Fruit fly (Drosophila melanogaster) whole organism, embryonic: Measurements from ENCODE around the gene fwd.

Experiments
- Adf1 ChIP-seq: fragments of 200-800 bp; sonication (Bioruptor generic); IDR thresholded peaks from 2 replicates; pipeline ENCODE4 v1.3.6; 2022; ENCODE audit warnings: missing biosample characterization, missing genetic modification characterization
- CG10209 ChIP-seq: fragments of 200-800 bp; sonication (Bioruptor generic); optimal IDR thresholded peaks from 3 replicates; lab custom pipeline; 2017; ENCODE audit warnings: missing biosample characterization, mild to moderate bottlenecking, missing genetic modification characterization, missing genetic modification reagents
- CG10366 ChIP-seq: fragments of 200-800 bp; sonication (Bioruptor generic); IDR thresholded peaks from 2 replicates; pipeline ENCODE4 v1.3.6; 2022; ENCODE audit warnings: missing biosample characterization, missing genetic modification characterization
- CG11093 ChIP-seq: fragments of 200-800 bp; sonication (Bioruptor generic); IDR thresholded peaks from 3 replicates; pipeline ENCODE4 v1.3.6; 2022; ENCODE audit warnings: missing biosample characterization, missing genetic modification characterization
- CG1529 ChIP-seq: fragments of 200-800 bp; sonication (Bioruptor generic); optimal IDR thresholded peaks from 3 replicates; lab custom pipeline; 2018; ENCODE audit warnings: missing biosample characterization, missing genetic modification characterization
- CG2120 ChIP-seq: fragments of 200-800 bp; sonication (Bioruptor generic); optimal IDR thresholded peaks from 3 replicates; lab custom pipeline; 2016; ENCODE audit warnings: missing biosample characterization, missing genetic modification characterization
- CG32532 ChIP-seq: fragments of 200-800 bp; sonication (Bioruptor generic); IDR thresholded peaks from 2 replicates; pipeline ENCODE4 v1.3.6; 2022; ENCODE audit warnings: missing biosample characterization, missing genetic modification characterization
- CG42726 ChIP-seq: fragments of 200-800 bp; sonication (Bioruptor generic); IDR thresholded peaks from 2 replicates; pipeline ENCODE4 v1.3.6; 2022; ENCODE audit warnings: missing biosample characterization, missing genetic modification characterization; ENCODE audit not compliant: partially characterized antibody
- CG4328 ChIP-seq: fragments of 200-800 bp; sonication (Bioruptor generic); optimal IDR thresholded peaks from 3 replicates; lab custom pipeline; 2017; ENCODE audit warnings: missing biosample characterization, missing genetic modification reagents, missing genetic modification characterization
- CG4404 ChIP-seq: fragments of 200-800 bp; sonication (Bioruptor generic); IDR thresholded peaks from 2 replicates; pipeline ENCODE4 v1.3.6; 2022; ENCODE audit warnings: missing biosample characterization, missing genetic modification characterization
- CG4707 ChIP-seq: fragments of 200-800 bp; sonication (Bioruptor generic); optimal IDR thresholded peaks from 2 replicates; lab custom pipeline; 2018; ENCODE audit warnings: missing biosample characterization, mild to moderate bottlenecking, missing genetic modification characterization, moderate library complexity
- CG4854 ChIP-seq: fragments of 200-800 bp; sonication (Bioruptor generic); optimal IDR thresholded peaks from 2 replicates; lab custom pipeline; 2016; ENCODE audit warnings: missing biosample characterization, missing genetic modification characterization, inconsistent platforms
- CG5953 ChIP-seq: fragments of 200-800 bp; sonication (Bioruptor generic); IDR thresholded peaks from 2 replicates; pipeline ENCODE4 v1.3.6; 2022; ENCODE audit warnings: missing biosample characterization, missing genetic modification characterization
- CG9215 ChIP-seq: fragments of 200-800 bp; sonication (Bioruptor generic); IDR thresholded peaks from 2 replicates; pipeline ENCODE4 v1.3.6; 2022; ENCODE audit warnings: missing biosample characterization, missing genetic modification characterization
- CG9876 ChIP-seq: fragments of 200-800 bp; sonication (Bioruptor generic); optimal IDR thresholded peaks from 2 replicates; lab custom pipeline; 2016; ENCODE audit warnings: missing biosample characterization, missing genetic modification characterization
- CHES-1-like ChIP-seq: fragments of 200-800 bp; sonication (Bioruptor generic); optimal IDR thresholded peaks from 2 replicates; lab custom pipeline; 2016; ENCODE audit warnings: missing biosample characterization, missing genetic modification characterization
- E2f2 ChIP-seq: fragments of 200-800 bp; sonication (Bioruptor generic); IDR thresholded peaks from 2 replicates; pipeline ENCODE4 v1.3.6; 2022; ENCODE audit warnings: missing biosample characterization, missing genetic modification characterization
- Fer2 ChIP-seq: fragments of 200-800 bp; sonication (Bioruptor generic); optimal IDR thresholded peaks from 2 replicates; lab custom pipeline; 2018; ENCODE audit warnings: missing biosample characterization, mild to moderate bottlenecking, missing genetic modification characterization, moderate library complexity
- HmgD ChIP-seq: fragments of 200-800 bp; sonication (Bioruptor generic); optimal IDR thresholded peaks from 3 replicates; lab custom pipeline; 2016; ENCODE audit warnings: missing biosample characterization, missing genetic modification characterization
- HmgZ ChIP-seq: fragments of 200-800 bp; sonication (Bioruptor generic); optimal IDR thresholded peaks from 2 replicates; lab custom pipeline; 2018; ENCODE audit warnings: missing biosample characterization, mild to moderate bottlenecking, missing genetic modification characterization
- Lhr ChIP-seq: fragments of 200-800 bp; sonication (Bioruptor generic); optimal IDR thresholded peaks from 3 replicates; lab custom pipeline; 2017; ENCODE audit warnings: mild to moderate bottlenecking, missing biosample characterization, missing genetic modification reagents, missing genetic modification characterization
- MBD-R2 ChIP-seq: fragments of 200-800 bp; sonication (Bioruptor generic); IDR thresholded peaks from 2 replicates; pipeline ENCODE4 v1.3.6; 2022; ENCODE audit warnings: missing biosample characterization, missing genetic modification characterization
- NC2α ChIP-seq: fragments of 200-800 bp; sonication (Bioruptor generic); optimal IDR thresholded peaks from 2 replicates; lab custom pipeline; 2016; ENCODE audit warnings: missing biosample characterization, missing genetic modification characterization
- Nf-YA ChIP-seq: fragments of 200-800 bp; sonication (Bioruptor generic); IDR thresholded peaks from 2 replicates; pipeline ENCODE4 v1.3.6; 2022; ENCODE audit warnings: missing biosample characterization, missing genetic modification characterization
- Ptx1 ChIP-seq: fragments of 200-800 bp; sonication (Bioruptor generic); IDR thresholded peaks from 2 replicates; pipeline ENCODE4 v1.3.6; 2022; ENCODE audit warnings: missing biosample characterization, missing genetic modification characterization
- Side ChIP-seq: fragments of 200-800 bp; sonication (Bioruptor generic); optimal IDR thresholded peaks from 2 replicates; lab custom pipeline; 2016; ENCODE audit warnings: missing biosample characterization, missing genetic modification characterization
- Sin3A ChIP-seq: fragments of >200 bp; optimal IDR thresholded peaks from 2 replicates; lab custom pipeline; 2018
- Vsx1 ChIP-seq: fragments of 200-800 bp; sonication (Bioruptor generic); optimal IDR thresholded peaks from 2 replicates; lab custom pipeline; 2017; ENCODE audit warnings: missing biosample characterization, mild to moderate bottlenecking, missing genetic modification characterization, missing genetic modification reagents
- abd-A ChIP-seq: fragments of 200-800 bp; sonication (Bioruptor generic); optimal IDR thresholded peaks from 3 replicates; lab custom pipeline; 2019; ENCODE audit warnings: missing biosample characterization, mild to moderate bottlenecking, missing genetic modification characterization, moderate library complexity
- crp ChIP-seq, 2 experiments: fragments of 200-800 bp; sonication (Bioruptor generic); optimal IDR thresholded peaks; 2 replicates in 1 of 2; 3 replicates in 1 of 2; lab custom pipeline; 2017; ENCODE audit warnings: missing biosample characterization in 2 of 2, missing genetic modification characterization in 2 of 2, mild to moderate bottlenecking in 1 of 2, moderate library complexity in 1 of 2
- da ChIP-seq: fragments of 200-800 bp; sonication (Bioruptor generic); optimal IDR thresholded peaks from 2 replicates; lab custom pipeline; 2016; ENCODE audit warnings: missing biosample characterization, missing genetic modification characterization
- dmrt99B ChIP-seq: fragments of 200-800 bp; sonication (Bioruptor generic); optimal IDR thresholded peaks from 2 replicates; lab custom pipeline; 2018; ENCODE audit warnings: missing biosample characterization, mild to moderate bottlenecking, missing genetic modification characterization, moderate library complexity
- grn ChIP-seq: fragments of 200-800 bp; sonication (Bioruptor generic); optimal IDR thresholded peaks from 3 replicates; lab custom pipeline; 2017; ENCODE audit warnings: missing biosample characterization, missing genetic modification characterization
- her ChIP-seq: fragments of 200-800 bp; sonication (Bioruptor generic); optimal IDR thresholded peaks from 2 replicates; lab custom pipeline; 2016; ENCODE audit warnings: missing biosample characterization, missing genetic modification characterization
- hth ChIP-seq: fragments of >200 bp; optimal IDR thresholded peaks from 2 replicates; lab custom pipeline; 2017; ENCODE audit warnings: inconsistent platforms
- ken ChIP-seq: fragments of 200-800 bp; sonication (Bioruptor generic); IDR thresholded peaks from 3 replicates; pipeline ENCODE4 v1.3.6; 2022; ENCODE audit warnings: missing biosample characterization, missing genetic modification characterization
- klu ChIP-seq: fragments of 200-800 bp; sonication (Bioruptor generic); IDR thresholded peaks from 2 replicates; pipeline ENCODE4 v1.3.6; 2022; ENCODE audit warnings: missing biosample characterization, missing genetic modification characterization
- lab ChIP-seq: fragments of 200-800 bp; sonication (Bioruptor generic); optimal IDR thresholded peaks from 3 replicates; lab custom pipeline; 2017; ENCODE audit warnings: missing biosample characterization, missing genetic modification characterization, mild to moderate bottlenecking, moderate library complexity, missing genetic modification reagents
- lbe ChIP-seq: fragments of 200-800 bp; sonication (Bioruptor generic); optimal IDR thresholded peaks from 2 replicates; lab custom pipeline; 2016; ENCODE audit warnings: missing biosample characterization, mild to moderate bottlenecking, missing genetic modification characterization
- oc ChIP-seq: fragments of 200-800 bp; sonication (Bioruptor generic); optimal IDR thresholded peaks from 2 replicates; lab custom pipeline; 2018; ENCODE audit warnings: missing biosample characterization, mild to moderate bottlenecking, missing genetic modification characterization, moderate library complexity
- odd ChIP-seq: fragments of 200-800 bp; sonication (Bioruptor generic); optimal IDR thresholded peaks from 2 replicates; lab custom pipeline; 2017; ENCODE audit warnings: missing biosample characterization, mild to moderate bottlenecking, missing genetic modification characterization
- pan ChIP-seq, 4 experiments: fragments of >200 bp in 3 of 4; fragments of 200-800 bp in 1 of 4; sonication (Bioruptor generic) in 1 of 4; optimal IDR thresholded peaks in 3 of 4; IDR thresholded peaks in 1 of 4; 2 replicates each; pipeline versions ENCODE4 v1.3.6 to Lab custom; 2017 to 2022; ENCODE audit warnings: missing biosample characterization in 2 of 4, missing genetic modification characterization in 2 of 4, mixed read lengths in 1 of 4
- sens ChIP-seq: fragments of 200-800 bp; sonication (Bioruptor generic); peaks from one replicate; lab custom pipeline; 2016; ENCODE audit warnings: missing biosample characterization, missing genetic modification characterization
- sna ChIP-seq: fragments of 200-800 bp; sonication (Bioruptor generic); IDR thresholded peaks from 2 replicates; pipeline ENCODE4 v1.3.6; 2022; ENCODE audit warnings: missing biosample characterization, missing genetic modification characterization; ENCODE audit not compliant: partially characterized antibody
- sob ChIP-seq: fragments of 200-800 bp; sonication (Bioruptor generic); IDR thresholded peaks from 2 replicates; pipeline ENCODE4 v1.3.6; 2022; ENCODE audit warnings: missing biosample characterization, missing genetic modification characterization
- ssp ChIP-seq: fragments of 200-800 bp; sonication (Bioruptor generic); IDR thresholded peaks from 2 replicates; pipeline ENCODE4 v1.3.6; 2022; ENCODE audit warnings: missing biosample characterization, missing genetic modification characterization
- tgo ChIP-seq: fragments of 200-800 bp; sonication (Bioruptor generic); IDR thresholded peaks from 3 replicates; pipeline ENCODE4 v1.3.6; 2022; ENCODE audit warnings: missing biosample characterization, missing genetic modification characterization
- tin ChIP-seq: fragments of 200-800 bp; sonication (Bioruptor generic); optimal IDR thresholded peaks from 3 replicates; lab custom pipeline; 2016; ENCODE audit warnings: missing biosample characterization, missing genetic modification characterization
- tll ChIP-seq, 2 experiments: fragments of 200-800 bp in 1 of 2; fragments of >200 bp in 1 of 2; sonication (Bioruptor generic) in 1 of 2; optimal IDR thresholded peaks; 2 replicates each; lab custom pipeline; 2017 to 2019; ENCODE audit warnings: missing biosample characterization in 2 of 2, missing genetic modification characterization in 2 of 2, mild to moderate bottlenecking in 1 of 2, moderate library complexity in 1 of 2
- zf30C ChIP-seq: fragments of 200-800 bp; sonication (Bioruptor generic); optimal IDR thresholded peaks from 3 replicates; lab custom pipeline; 2018; ENCODE audit warnings: missing biosample characterization, mild to moderate bottlenecking, missing genetic modification characterization
- zfh1 ChIP-seq: fragments of 200-800 bp; sonication (Bioruptor generic); IDR thresholded peaks from 3 replicates; pipeline ENCODE4 v1.3.6; 2022; ENCODE audit warnings: missing biosample characterization, missing genetic modification characterization

fwd gene

DNA sequence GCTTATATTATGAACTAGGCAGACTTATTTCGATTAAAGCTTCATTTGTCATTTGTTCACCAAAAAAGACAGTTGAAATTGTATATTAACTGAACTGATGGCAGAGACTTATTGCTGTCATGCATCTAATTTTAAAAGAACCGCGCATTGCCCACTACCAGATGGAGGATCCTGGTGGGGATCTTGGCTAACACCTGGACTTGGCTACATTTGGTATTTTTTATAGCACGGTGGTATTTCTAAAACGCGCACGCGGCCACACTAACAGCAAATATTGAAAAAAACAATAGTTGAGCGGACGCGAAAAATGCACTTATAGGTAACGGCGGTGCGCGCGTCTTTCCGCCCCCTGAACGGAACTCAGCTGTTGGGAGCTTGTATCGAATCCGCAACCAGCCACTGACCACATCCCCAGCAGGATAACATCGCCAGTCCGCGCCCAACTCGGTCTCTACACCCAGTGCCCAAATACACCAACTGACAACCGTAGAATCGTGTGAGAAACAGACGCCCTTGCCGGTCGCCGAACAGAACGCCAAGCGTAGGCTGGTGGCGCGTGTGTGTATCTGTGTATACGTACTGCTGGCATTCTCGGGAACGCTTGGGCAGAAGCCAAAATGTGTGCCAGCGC is 27.4 kb downstream of the fwd start (continued):
- peak; percentile 60 for TF ChIP-seq lab
- TF ChIP-seq zf30C (GFP tag; lab: Kevin White, UChicago): no peak
- no peak for TF ChIP-seq lbe (GFP tag; lab: Kevin White, UChicago)
- 0 out of 3 replicates have a peak, but pooled peaks have one; percentile 24 for TF ChIP-seq zfh1 (GFP tag; lab: Robert Waterston, UW)
- TF ChIP-seq abd-A: no peak
- peak; percentile 63 for TF ChIP-seq her
- TF ChIP-seq Ptx1 (GFP tag; lab: Robert Waterston, UW): no peak
- TF ChIP-seq HmgD (GFP tag; lab: Kevin White, UChicago): peak; percentile 16
- TF ChIP-seq ken (GFP tag; lab: Robert Waterston, UW): peak; percentile 9; the same call in 1 of the 3 replicates
- TF ChIP-seq CG4328 (GFP tag; lab: Kevin White, UChicago): no peak
- TF ChIP-seq hth: no peak
- peak; percentile 44 for TF ChIP-seq sens
- peak; percentile 96 for TF ChIP-seq E2f2 (GFP tag; lab: Robert Waterston, UW)
- peak; percentile 10 for TF ChIP-seq CG10209 (GFP tag; lab: Kevin White, UChicago)
- no peak for TF ChIP-seq CG5953 (GFP tag; lab: Robert Waterston, UW)
- peak; percentile 46 to 87 for TF ChIP-seq crp (GFP tag; optimal IDR thresholded peaks at IDR 0.05; lab: Kevin White, UChicago)
- TF ChIP-seq CG11093: no peak
- TF ChIP-seq oc (tag; lab: Kevin White, UChicago): no peak
- TF ChIP-seq CG4404 (GFP tag; lab: Robert Waterston, UW): no peak
- no peak for TF ChIP-seq dmrt99B
- TF ChIP-seq ssp: no peak
- TF ChIP-seq odd: no peak
- TF ChIP-seq CG32532 (GFP tag; lab: Robert Waterston, UW): peak; percentile 9; the same call in 1 of the 2 replicates
- TF ChIP-seq da (GFP tag; lab: Kevin White, UChicago): no peak
- TF ChIP-seq HmgZ (tag; lab: Kevin White, UChicago): peak; percentile 68
- TF ChIP-seq CG4707 (GFP tag; lab: Kevin White, UChicago): no peak
- no peak for TF ChIP-seq Adf1
- TF ChIP-seq Nf-YA (GFP tag; lab: Robert Waterston, UW): no peak
- no peak for TF ChIP-seq grn
- TF ChIP-seq tin: no peak
- no peak for TF ChIP-seq CG9215 (GFP tag; lab: Robert Waterston, UW)
- peak; percentile 70 for TF ChIP-seq MBD-R2 (GFP tag; lab: Robert Waterston, UW)
- TF ChIP-seq CHES-1-like: peak; percentile 77
- TF ChIP-seq sna (GFP tag; lab: Robert Waterston, UW): no peak; the same call in 1 of the 2 replicates
- no peak for TF ChIP-seq CG9876 (GFP tag; lab: Kevin White, UChicago)
- TF ChIP-seq Side (GFP tag; lab: Kevin White, UChicago): peak; percentile 3
- peak; percentile 62 for TF ChIP-seq Sin3A
- no peak for TF ChIP-seq klu (GFP tag; lab: Robert Waterston, UW)
- no peak for TF ChIP-seq Vsx1
- no peak for TF ChIP-seq NC2α (GFP tag; lab: Kevin White, UChicago)
- TF ChIP-seq Lhr (GFP tag; lab: Kevin White, UChicago): peak; percentile 81
- no peak for TF ChIP-seq tgo (GFP tag; lab: Robert Waterston, UW)
- peak; percentile 41 for TF ChIP-seq sob (GFP tag; lab: Robert Waterston, UW)
- TF ChIP-seq pan (optimal IDR thresholded peaks at IDR 0.05; lab: Kevin White, UChicago): no peak
- TF ChIP-seq pan (GFP tag; optimal IDR thresholded peaks at IDR 0.05 in 1 of 2, IDR thresholded peaks at IDR 0.05 in 1 of 2): no peak
- no peak for TF ChIP-seq Fer2 (tag; lab: Kevin White, UChicago)
- TF ChIP-seq CG42726 (GFP tag; lab: Robert Waterston, UW): no peak
- TF ChIP-seq CG2120: no peak
- TF ChIP-seq CG4854 (GFP tag; lab: Kevin White, UChicago): peak; percentile 80
- no peak for TF ChIP-seq CG10366
- TF ChIP-seq tll (GFP tag; optimal IDR thresholded peaks at IDR 0.05; lab: Kevin White, UChicago): peak in 1 of 2 experiments; percentile 49
- TF ChIP-seq CG1529 (GFP tag; lab: Kevin White, UChicago): no peak
